Worm (Caenorhabditis elegans) whole organism, late embryonic: ENCODE results near the gene dhs-26.

Experiments used
- K02D7.2 ChIP-seq: sonication (generic microtip); optimal IDR thresholded peaks from 2 replicates; lab custom pipeline; 2017; ENCODE audit warnings: mild to moderate bottlenecking, missing genetic modification characterization, missing compliant biosample characterization
- Y22D7AL.16 ChIP-seq: sonication (generic microtip); optimal IDR thresholded peaks from 2 replicates; lab custom pipeline; 2016; ENCODE audit warnings: missing genetic modification characterization, missing compliant biosample characterization
- ama-1 ChIP-seq: fragments of 150-350 bp; optimal IDR thresholded peaks from 2 replicates; lab custom pipeline; 2014
- ceh-2 ChIP-seq: sonication (generic microtip); optimal IDR thresholded peaks from 2 replicates; lab custom pipeline; 2016; ENCODE audit warnings: missing genotype, missing genetic modification characterization, missing compliant biosample characterization
- dmd-4 ChIP-seq: sonication (generic microtip); optimal IDR thresholded peaks from 2 replicates; lab custom pipeline; 2016; ENCODE audit warnings: borderline replicate concordance, missing genetic modification characterization, missing compliant biosample characterization
- eyg-1 ChIP-seq: sonication (generic microtip); optimal IDR thresholded peaks from 2 replicates; lab custom pipeline; 2016; ENCODE audit warnings: missing genotype, missing genetic modification characterization, missing compliant biosample characterization
- fkh-6 ChIP-seq: sonication (generic microtip); optimal IDR thresholded peaks from 2 replicates; lab custom pipeline; 2016; ENCODE audit warnings: missing genetic modification characterization, missing compliant biosample characterization
- nfya-1 ChIP-seq: sonication (generic microtip); optimal IDR thresholded peaks from 2 replicates; lab custom pipeline; 2017; ENCODE audit warnings: missing genetic modification characterization, mild to moderate bottlenecking, missing compliant biosample characterization, antibody characterized with exemption, moderate library complexity
- nhr-11 ChIP-seq: fragments of 150-350 bp; optimal IDR thresholded peaks from 2 replicates; lab custom pipeline; 2014; ENCODE audit warnings: missing biosample characterization, missing genetic modification characterization
- pha-4 ChIP-seq: fragments of 150-350 bp; optimal IDR thresholded peaks from 2 replicates; lab custom pipeline; 2018; ENCODE audit warnings: missing biosample characterization, missing genetic modification reagents, missing genetic modification characterization
- tbx-7 ChIP-seq: sonication (generic microtip); optimal IDR thresholded peaks from 2 replicates; lab custom pipeline; 2016; ENCODE audit warnings: missing genotype, missing genetic modification characterization, missing compliant biosample characterization
- ttx-3 ChIP-seq: sonication (generic microtip); optimal IDR thresholded peaks from 2 replicates; lab custom pipeline; 2016; ENCODE audit warnings: missing genetic modification reagents, missing genetic modification characterization, missing compliant biosample characterization
- unc-3 ChIP-seq, 2 experiments: fragments of 200-800 bp in 1 of 2; sonication (Bioruptor generic) in 1 of 2; sonication (generic microtip) in 1 of 2; conservative IDR thresholded peaks in 1 of 2; optimal IDR thresholded peaks in 1 of 2; 2 replicates each; pipeline versions ENCODE4 v1.3.6 to Lab custom; 2016 to 2022; ENCODE audit warnings: missing compliant biosample characterization in 2 of 2, missing genetic modification characterization in 2 of 2, missing genetic modification reagents in 1 of 2
- ztf-16 ChIP-seq: sonication (generic microtip); optimal IDR thresholded peaks from 2 replicates; lab custom pipeline; 2017; ENCODE audit warnings: missing genetic modification characterization, missing compliant biosample characterization

DNA sequence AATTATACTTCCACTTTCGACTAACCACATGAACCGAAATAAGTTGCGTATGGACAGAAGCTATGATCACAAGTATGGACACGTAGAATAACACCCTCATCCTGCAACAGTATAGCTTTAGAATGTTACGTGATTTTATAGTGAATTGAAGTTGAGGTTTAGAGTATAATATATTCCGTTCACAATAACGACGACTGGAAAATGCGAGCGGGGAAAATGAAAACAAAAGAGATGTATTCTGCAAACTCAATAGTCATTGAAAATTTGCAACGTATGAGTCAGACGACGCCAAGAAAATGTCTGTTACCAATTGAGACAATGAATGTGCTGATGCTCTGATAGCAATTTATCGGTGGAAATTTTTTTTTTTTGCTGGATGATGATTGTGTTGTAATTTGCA, 23.1 kb upstream of the dhs-26 start, which contains the start of gene acp-1:
- TF ChIP-seq nfya-1 (tag; lab: Kevin White, UChicago) (no peak), K02D7.2 (no peak), nhr-11 (tag; lab: Kevin White, UChicago) (no peak), ceh-2 (tag; lab: Kevin White, UChicago) (no peak), unc-3 (GFP tag; conservative IDR thresholded peaks at IDR 0.05; lab: Robert Waterston, UW) (no peak), unc-3 (tag; optimal IDR thresholded peaks at IDR 0.05; lab: Kevin White, UChicago) (no peak), pha-4 (tag; lab: Kevin White, UChicago) (no peak), Y22D7AL.16 (tag; lab: Kevin White, UChicago) (no peak), fkh-6 (tag; lab: Kevin White, UChicago) (no peak), ztf-16 (no peak), ama-1 (lab: Kevin White, UChicago) (no peak), eyg-1 (tag; lab: Kevin White, UChicago) (no peak), dmd-4 (no peak), tbx-7 (tag; lab: Kevin White, UChicago) (no peak), ttx-3 (tag; lab: Kevin White, UChicago) (no peak)
